Fruit fly (Drosophila melanogaster): Measurements from ENCODE around the gene CG7988.

The CG7988 gene

dm6 chr3R:18171983-18172967 lies 48.1 kb upstream of the CG7988 start (continued):
- TF ChIP-seq MESR4 (GFP tag; optimal IDR thresholded peaks at IDR 0.05) (peak; percentile 27), Dll (GFP tag; IDR thresholded peaks at IDR 0.05; ENCODE audit: partially characterized antibody) (no peak; the same call in 2 of the 4 replicates), CG17568 (GFP tag; optimal IDR thresholded peaks at IDR 0.05) (no peak), CG12391 (tag; optimal IDR thresholded peaks at IDR 0.05) (peak; percentile 95), pb (GFP tag; optimal IDR thresholded peaks at IDR 0.05) (peak; percentile 64), knrl (GFP tag; IDR thresholded peaks at IDR 0.05; ENCODE audit: partially characterized antibody) (no peak), pfk (GFP tag; optimal IDR thresholded peaks at IDR 0.05) (peak; percentile 6), YL-1 (GFP tag; optimal IDR thresholded peaks at IDR 0.05) (peak; percentile 77), CG15011 (GFP tag; optimal IDR thresholded peaks at IDR 0.05) (peak; percentile 89), Hmr (GFP tag; optimal IDR thresholded peaks at IDR 0.05) (peak; percentile 95), HLH4C (GFP tag; IDR thresholded peaks at IDR 0.05; ENCODE audit: partially characterized antibody) (0 out of 3 replicates have a peak, but pooled peaks have one; percentile 29), CG14965 (GFP tag; optimal IDR thresholded peaks at IDR 0.05; ENCODE audit: borderline replicate concordance) (peak; percentile 70), Doc3 (GFP tag; IDR thresholded peaks at IDR 0.05; ENCODE audit: partially characterized antibody) (peak; percentile 38; the same call in 1 of the 3 replicates), CG7556 (GFP tag; optimal IDR thresholded peaks at IDR 0.05) (peak; percentile 97), crc (GFP tag; optimal IDR thresholded peaks at IDR 0.05) (peak; percentile 88), zen2 (GFP tag; IDR thresholded peaks at IDR 0.05; ENCODE audit: partially characterized antibody) (no peak), CG18476 (GFP tag; optimal IDR thresholded peaks at IDR 0.05) (peak; percentile 93), Camta (GFP tag; optimal IDR thresholded peaks at IDR 0.05) (peak; percentile 89), Eip74EF (GFP tag; optimal IDR thresholded peaks at IDR 0.05) (peak in 1 of 2 experiments; percentile 96), Myb (GFP tag; optimal IDR thresholded peaks at IDR 0.05) (peak; percentile 69), Dip3 (GFP tag; optimal IDR thresholded peaks at IDR 0.05) (peak; percentile 85), Gsc (GFP tag; IDR thresholded peaks at IDR 0.05) (peak; percentile 69), sim (GFP tag; IDR thresholded peaks at IDR 0.05) (no peak), chm (GFP tag; IDR thresholded peaks at IDR 0.05) (peak; percentile 78), CG11093 (GFP tag; IDR thresholded peaks at IDR 0.05) (peak; percentile 86), CG9437 (GFP tag; optimal IDR thresholded peaks at IDR 0.05) (peak; percentile 92), PHDP (tag; optimal IDR thresholded peaks at IDR 0.05) (peak; percentile 94), D19A (tag; optimal IDR thresholded peaks at IDR 0.05) (peak; percentile 92), CG34422 (GFP tag; IDR thresholded peaks at IDR 0.05) (peak; percentile 80), ci (GFP tag; IDR thresholded peaks at IDR 0.05) (peak; percentile 93), CG13424 (tag; optimal IDR thresholded peaks at IDR 0.05) (peak; percentile 98), Ssrp (tag; optimal IDR thresholded peaks at IDR 0.05) (peak; percentile 98), bsh (GFP tag; optimal IDR thresholded peaks at IDR 0.05) (peak; percentile 85 to 96), CG3726 (GFP tag; IDR thresholded peaks at IDR 0.05) (peak; percentile 72), tx (GFP tag; optimal IDR thresholded peaks at IDR 0.05) (peak; percentile 83), lab (GFP tag; optimal IDR thresholded peaks at IDR 0.05) (peak; percentile 95), scrt (GFP tag; optimal IDR thresholded peaks at IDR 0.05) (peak; percentile 89), MTF-1 (GFP tag; optimal IDR thresholded peaks at IDR 0.05; ENCODE audit: borderline replicate concordance) (peak; percentile 71), CG12942 (GFP tag; optimal IDR thresholded peaks at IDR 0.05) (peak; percentile 88), NC2β (GFP tag; optimal IDR thresholded peaks at IDR 0.05) (peak; percentile 88), Ptx1 (GFP tag; IDR thresholded peaks at IDR 0.05) (peak; percentile 93), CG17328 (GFP tag; IDR thresholded peaks at IDR 0.05) (peak; percentile 87), tna (GFP tag; IDR thresholded peaks at IDR 0.05; ENCODE audit: partially characterized antibody) (no peak), zen (tag; optimal IDR thresholded peaks at IDR 0.05) (peak; percentile 94), CG12659 (GFP tag; optimal IDR thresholded peaks at IDR 0.05) (peak; percentile 95), dati (GFP tag; IDR thresholded peaks at IDR 0.05) (peak; percentile 70; the same call in 1 of the 2 replicates)

All from whole organism, embryonic.